Worm (Caenorhabditis elegans) whole organism, L2 larva: ENCODE results near the gene T05A12.3.

Experiments used
- C34F6.9 ChIP-seq: fragments of 150-350 bp; optimal IDR thresholded peaks from 2 replicates; lab custom pipeline; 2014; ENCODE audit warnings: missing biosample characterization, missing genetic modification characterization
- F13H6.1 ChIP-seq: sonication (generic microtip); optimal IDR thresholded peaks from 2 replicates; lab custom pipeline; 2016; ENCODE audit warnings: missing genetic modification characterization, missing compliant biosample characterization
- R02D3.7 ChIP-seq: fragments of 150-350 bp; optimal IDR thresholded peaks from 2 replicates; lab custom pipeline; 2014; ENCODE audit warnings: missing biosample characterization, missing genetic modification characterization
- Y55F3AM.14 ChIP-seq: fragments of 200-800 bp; sonication (Bioruptor generic); optimal IDR thresholded peaks from 2 replicates; lab custom pipeline; 2018; ENCODE audit warnings: mild to moderate bottlenecking, missing genetic modification characterization, missing compliant biosample characterization
- ZK546.5 ChIP-seq: sonication (generic microtip); optimal IDR thresholded peaks from 2 replicates; lab custom pipeline; 2017; ENCODE audit warnings: missing biosample characterization, missing genetic modification characterization
- alr-1 ChIP-seq: fragments of 150-350 bp; optimal IDR thresholded peaks from 2 replicates; lab custom pipeline; 2014; ENCODE audit warnings: missing biosample characterization, missing genetic modification characterization
- aly-2 ChIP-seq: fragments of 150-350 bp; optimal IDR thresholded peaks from 2 replicates; lab custom pipeline; 2014; ENCODE audit warnings: missing biosample characterization, missing genetic modification characterization
- ama-1 ChIP-seq: fragments of 150-350 bp; optimal IDR thresholded peaks from 2 replicates; lab custom pipeline; 2018; ENCODE audit warnings: inconsistent platforms
- blmp-1 ChIP-seq: sonication (generic microtip); optimal IDR thresholded peaks from 2 replicates; lab custom pipeline; 2017; ENCODE audit warnings: missing genetic modification characterization, mild to moderate bottlenecking, missing compliant biosample characterization, antibody characterized with exemption, moderate library complexity; ENCODE audit not compliant: insufficient read depth
- ceh-16 ChIP-seq: fragments of 150-350 bp; optimal IDR thresholded peaks from 2 replicates; lab custom pipeline; 2014; ENCODE audit warnings: missing biosample characterization, missing genetic modification characterization
- ceh-82 ChIP-seq: fragments of 150-350 bp; optimal IDR thresholded peaks from 2 replicates; lab custom pipeline; 2014; ENCODE audit warnings: missing biosample characterization, missing genetic modification characterization
- crh-2 ChIP-seq: sonication (generic microtip); optimal IDR thresholded peaks from 2 replicates; lab custom pipeline; 2017; ENCODE audit warnings: missing biosample characterization, missing genetic modification characterization
- dmd-4 ChIP-seq: sonication (generic microtip); optimal IDR thresholded peaks from 2 replicates; lab custom pipeline; 2017; ENCODE audit warnings: missing biosample characterization, missing genetic modification characterization
- egl-27 ChIP-seq: sonication (generic microtip); optimal IDR thresholded peaks from 3 replicates; lab custom pipeline; 2017; ENCODE audit warnings: missing biosample characterization, missing genetic modification reagents, missing genetic modification characterization
- elt-1 ChIP-seq: fragments of 150-350 bp; optimal IDR thresholded peaks from 2 replicates; lab custom pipeline; 2014; ENCODE audit warnings: missing biosample characterization, missing genetic modification characterization
- elt-3 ChIP-seq: sonication (generic microtip); optimal IDR thresholded peaks from 2 replicates; lab custom pipeline; 2017; ENCODE audit warnings: missing biosample characterization, missing genetic modification characterization
- fos-1 ChIP-seq: fragments of 150-350 bp; optimal IDR thresholded peaks from 2 replicates; lab custom pipeline; 2014; ENCODE audit warnings: missing biosample characterization, missing genetic modification characterization
- gmeb-1 ChIP-seq: fragments of 150-350 bp; optimal IDR thresholded peaks from 2 replicates; lab custom pipeline; 2014; ENCODE audit warnings: missing biosample characterization, missing genetic modification characterization
- lin-11 ChIP-seq: fragments of 150-350 bp; sonication (generic microtip); optimal IDR thresholded peaks from 2 replicates; lab custom pipeline; 2014; ENCODE audit warnings: missing biosample characterization, missing genetic modification characterization, inconsistent platforms, mixed read lengths
- lin-13 ChIP-seq: fragments of 150-350 bp; optimal IDR thresholded peaks from 2 replicates; lab custom pipeline; 2014; ENCODE audit warnings: missing biosample characterization, missing genetic modification reagents, missing genetic modification characterization
- lin-39 ChIP-seq: fragments of 150-350 bp; optimal IDR thresholded peaks from 2 replicates; lab custom pipeline; 2014; ENCODE audit warnings: missing biosample characterization, missing genetic modification reagents, missing genetic modification characterization
- lsy-2 ChIP-seq, 2 experiments: fragments of 150-350 bp in 1 of 2; sonication (generic microtip) in 1 of 2; optimal IDR thresholded peaks; 2 replicates each; lab custom pipeline; 2014 to 2017; ENCODE audit warnings: missing biosample characterization in 2 of 2, missing genetic modification characterization in 2 of 2
- mab-5 ChIP-seq: fragments of 150-350 bp; optimal IDR thresholded peaks from 2 replicates; lab custom pipeline; 2014; ENCODE audit warnings: missing biosample characterization, missing genetic modification characterization
- mbf-1 ChIP-seq: sonication (generic microtip); optimal IDR thresholded peaks from 2 replicates; lab custom pipeline; 2017; ENCODE audit warnings: missing biosample characterization, missing genetic modification characterization
- mdl-1 ChIP-seq, 2 experiments: fragments of 150-350 bp in 1 of 2; sonication (generic microtip) in 1 of 2; optimal IDR thresholded peaks; 2 replicates each; lab custom pipeline; 2017; ENCODE audit warnings: missing biosample characterization in 2 of 2, missing genetic modification characterization in 2 of 2
- nhr-10 ChIP-seq: sonication (generic microtip); optimal IDR thresholded peaks from 2 replicates; lab custom pipeline; 2017; ENCODE audit warnings: missing biosample characterization, missing genetic modification characterization
- nhr-11 ChIP-seq: fragments of 150-350 bp; optimal IDR thresholded peaks from 2 replicates; lab custom pipeline; 2014; ENCODE audit warnings: missing biosample characterization, missing genetic modification characterization
- nhr-12 ChIP-seq: fragments of 150-350 bp; optimal IDR thresholded peaks from 2 replicates; lab custom pipeline; 2014; ENCODE audit warnings: missing biosample characterization, missing genetic modification characterization
- nhr-129 ChIP-seq: fragments of 150-350 bp; optimal IDR thresholded peaks from 2 replicates; lab custom pipeline; 2014; ENCODE audit warnings: missing biosample characterization, missing genetic modification characterization
- nhr-21 ChIP-seq: fragments of 150-350 bp; optimal IDR thresholded peaks from 2 replicates; lab custom pipeline; 2014; ENCODE audit warnings: missing biosample characterization, missing genetic modification characterization
- nhr-23 ChIP-seq: fragments of 150-350 bp; optimal IDR thresholded peaks from 2 replicates; lab custom pipeline; 2014; ENCODE audit warnings: missing biosample characterization, missing genetic modification reagents, missing genetic modification characterization
- nhr-237 ChIP-seq: fragments of 150-350 bp; optimal IDR thresholded peaks from 2 replicates; lab custom pipeline; 2014; ENCODE audit warnings: missing biosample characterization, missing genetic modification characterization
- nhr-25 ChIP-seq: fragments of 150-350 bp; sonication (generic microtip); optimal IDR thresholded peaks from 3 replicates; lab custom pipeline; 2014; ENCODE audit warnings: missing biosample characterization, missing genetic modification characterization
- nhr-6 ChIP-seq: fragments of 150-350 bp; optimal IDR thresholded peaks from 2 replicates; lab custom pipeline; 2014; ENCODE audit warnings: missing biosample characterization, missing genetic modification characterization
- nhr-77 ChIP-seq: fragments of 150-350 bp; optimal IDR thresholded peaks from 2 replicates; lab custom pipeline; 2014; ENCODE audit warnings: missing biosample characterization, missing genetic modification characterization
- peb-1 ChIP-seq: fragments of 150-350 bp; optimal IDR thresholded peaks from 2 replicates; lab custom pipeline; 2014; ENCODE audit warnings: missing biosample characterization, missing genetic modification characterization
- sem-4 ChIP-seq: fragments of 150-350 bp; optimal IDR thresholded peaks from 2 replicates; lab custom pipeline; 2014; ENCODE audit warnings: missing biosample characterization, missing genetic modification reagents, missing genetic modification characterization
- skn-1 ChIP-seq: sonication (generic microtip); optimal IDR thresholded peaks from 2 replicates; lab custom pipeline; 2017; ENCODE audit warnings: missing biosample characterization, missing genetic modification characterization
- sma-3 ChIP-seq: sonication (generic microtip); optimal IDR thresholded peaks from 2 replicates; lab custom pipeline; 2016; ENCODE audit warnings: missing genetic modification reagents, missing genetic modification characterization, missing compliant biosample characterization
- sma-9 ChIP-seq, 2 experiments: fragments of 150-350 bp in 1 of 2; sonication (generic microtip) in 1 of 2; optimal IDR thresholded peaks; 2 replicates each; lab custom pipeline; 2014 to 2016; ENCODE audit warnings: missing genetic modification characterization in 2 of 2, mild to moderate bottlenecking in 1 of 2, missing biosample characterization in 1 of 2, missing compliant biosample characterization in 1 of 2, missing genetic modification reagents in 1 of 2, moderate library complexity in 1 of 2
- snpc-4 ChIP-seq: fragments of 150-350 bp; optimal IDR thresholded peaks from 2 replicates; lab custom pipeline; 2014; ENCODE audit warnings: missing biosample characterization, missing genetic modification characterization
- unc-39 ChIP-seq: fragments of 150-350 bp; optimal IDR thresholded peaks from 2 replicates; lab custom pipeline; 2014; ENCODE audit warnings: missing biosample characterization, missing genetic modification characterization
- unc-55 ChIP-seq: fragments of 150-350 bp; sonication (generic microtip); optimal IDR thresholded peaks from 3 replicates; lab custom pipeline; 2014; ENCODE audit warnings: missing biosample characterization, missing genetic modification reagents, missing genetic modification characterization
- unc-62 ChIP-seq: fragments of 150-350 bp; optimal IDR thresholded peaks from 2 replicates; lab custom pipeline; 2014; ENCODE audit warnings: missing biosample characterization, missing genetic modification reagents, missing genetic modification characterization
- zag-1 ChIP-seq: fragments of 150-350 bp; optimal IDR thresholded peaks from 2 replicates; lab custom pipeline; 2014; ENCODE audit warnings: missing biosample characterization, missing genetic modification characterization
- ztf-1 ChIP-seq: fragments of 200-800 bp; sonication (Bioruptor generic); conservative IDR thresholded peaks from 2 replicates; pipeline ENCODE4 v1.3.6; 2022; ENCODE audit warnings: missing genetic modification characterization, missing compliant biosample characterization
- ztf-11 ChIP-seq: sonication (generic microtip); optimal IDR thresholded peaks from 2 replicates; lab custom pipeline; 2017; ENCODE audit warnings: missing biosample characterization, missing genetic modification characterization
- ztf-4 ChIP-seq: fragments of 150-350 bp; optimal IDR thresholded peaks from 2 replicates; lab custom pipeline; 2014; ENCODE audit warnings: missing biosample characterization, missing genetic modification characterization

The T05A12.3 gene

DNA sequence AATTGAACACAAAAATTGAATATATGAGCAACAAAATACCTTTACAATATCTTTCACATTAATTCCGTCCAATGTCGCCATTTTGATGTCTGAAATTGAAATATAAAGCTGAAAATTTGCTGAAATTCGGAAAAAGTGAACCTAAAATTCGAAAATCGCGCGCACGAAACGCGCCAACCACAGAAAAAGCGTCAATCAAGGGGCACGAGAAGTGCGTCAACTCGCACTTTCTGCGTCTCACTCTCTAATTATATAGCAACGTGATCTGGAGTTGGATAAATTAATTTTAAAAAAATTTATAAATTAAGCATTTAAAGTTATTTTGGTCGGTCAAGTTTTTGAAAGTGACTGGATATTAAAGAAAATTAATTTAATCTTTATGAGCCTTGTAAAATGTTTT is 31.9 kb upstream of the T05A12.3 start, which contains the start of gene ruvb-2:
TSS of gene ruvb-2 (minus strand) at position 89 of the 400 bp plus-strand sequence.
- no peak for TF ChIP-seq ztf-11 (tag; lab: Kevin White, UChicago)
- TF ChIP-seq unc-62: no peak
- peak; percentile 21 for TF ChIP-seq nhr-10 (tag; lab: Kevin White, UChicago)
- TF ChIP-seq skn-1 (tag; lab: Kevin White, UChicago): no peak
- TF ChIP-seq aly-2: no peak
- no peak for TF ChIP-seq nhr-77 (tag; lab: Kevin White, UChicago)
- TF ChIP-seq elt-3 (tag; lab: Kevin White, UChicago): no peak
- TF ChIP-seq sma-9 (GFP tag; optimal IDR thresholded peaks at IDR 0.05; lab: Kevin White, UChicago): peak; percentile 87
- no peak for TF ChIP-seq sma-9 (tag; optimal IDR thresholded peaks at IDR 0.05; lab: Kevin White, UChicago)
- peak; percentile 58 for TF ChIP-seq sem-4 (tag; lab: Kevin White, UChicago)
- TF ChIP-seq ZK546.5 (tag; lab: Kevin White, UChicago): peak; percentile 49
- peak; percentile 65 for TF ChIP-seq ceh-82 (tag; lab: Kevin White, UChicago)
- peak; percentile 78 for TF ChIP-seq nhr-6 (tag; lab: Kevin White, UChicago)
- TF ChIP-seq ama-1 (lab: Kevin White, UChicago): peak; percentile 56
- TF ChIP-seq ztf-1 (GFP tag; lab: Robert Waterston, UW): no peak
- TF ChIP-seq gmeb-1 (tag; lab: Kevin White, UChicago): peak; percentile 93
- peak; percentile 80 for TF ChIP-seq lin-11
- TF ChIP-seq ceh-16 (tag; lab: Kevin White, UChicago): no peak
- peak; percentile 89 for TF ChIP-seq sma-3 (GFP tag; lab: Kevin White, UChicago)
- peak; percentile 76 to 94 for TF ChIP-seq lsy-2 (tag; optimal IDR thresholded peaks at IDR 0.05; lab: Kevin White, UChicago)
- TF ChIP-seq snpc-4: peak; percentile 87
- no peak for TF ChIP-seq lin-39
- TF ChIP-seq crh-2 (tag; lab: Kevin White, UChicago): peak; percentile 91
- peak; percentile 50 for TF ChIP-seq egl-27 (tag; lab: Kevin White, UChicago)
- peak; percentile 82 for TF ChIP-seq blmp-1 (tag; lab: Kevin White, UChicago)
- peak in 1 of 2 experiments; percentile 79 for TF ChIP-seq mdl-1 (tag; optimal IDR thresholded peaks at IDR 0.05; lab: Kevin White, UChicago)
- no peak for TF ChIP-seq mbf-1 (tag; lab: Kevin White, UChicago)
- no peak for TF ChIP-seq Y55F3AM.14
- TF ChIP-seq unc-55 (GFP tag; lab: Kevin White, UChicago): peak; percentile 94
- TF ChIP-seq elt-1 (tag; lab: Kevin White, UChicago): no peak
- peak; percentile 97 for TF ChIP-seq C34F6.9 (tag; lab: Kevin White, UChicago)
- no peak for TF ChIP-seq nhr-23 (tag; lab: Kevin White, UChicago)
- no peak for TF ChIP-seq nhr-12 (tag; lab: Kevin White, UChicago)
- TF ChIP-seq F13H6.1 (tag; lab: Kevin White, UChicago): peak; percentile 81
- no peak for TF ChIP-seq nhr-11
- no peak for TF ChIP-seq unc-39 (tag; lab: Kevin White, UChicago)
- peak; percentile 59 for TF ChIP-seq zag-1
- TF ChIP-seq nhr-129 (tag; lab: Kevin White, UChicago): peak; percentile 70
- TF ChIP-seq fos-1 (tag; lab: Kevin White, UChicago): peak; percentile 77
- TF ChIP-seq nhr-25 (tag; lab: Kevin White, UChicago): peak; percentile 91
- no peak for TF ChIP-seq dmd-4 (tag; lab: Kevin White, UChicago)
- peak; percentile 86 for TF ChIP-seq nhr-21 (tag; lab: Kevin White, UChicago)
- TF ChIP-seq peb-1: no peak
- no peak for TF ChIP-seq nhr-237 (tag; lab: Kevin White, UChicago)
- peak; percentile 90 for TF ChIP-seq lin-13
- peak; percentile 72 for TF ChIP-seq mab-5
- TF ChIP-seq ztf-4 (tag; lab: Kevin White, UChicago): peak; percentile 33
- TF ChIP-seq R02D3.7 (tag; lab: Kevin White, UChicago): peak; percentile 41
- no peak for TF ChIP-seq alr-1 (tag; lab: Kevin White, UChicago)
